Worm (Caenorhabditis elegans) whole organism, L4 larva: Measurements from ENCODE around the gene ZK622.1.

ENCODE experiments used
- F37D6.2 ChIP-seq: sonication (generic microtip); optimal IDR thresholded peaks from 2 replicates; lab custom pipeline; 2016; ENCODE audit warnings: mild to moderate bottlenecking, missing genetic modification characterization, missing compliant biosample characterization
- F49E8.2 ChIP-seq: sonication (generic microtip); optimal IDR thresholded peaks from 2 replicates; lab custom pipeline; 2016; ENCODE audit warnings: missing compliant biosample characterization, mild to moderate bottlenecking, missing genetic modification characterization, borderline replicate concordance
- T20F7.1 ChIP-seq: fragments of 200-800 bp; sonication (Bioruptor generic); optimal IDR thresholded peaks from 2 replicates; lab custom pipeline; 2018; ENCODE audit warnings: mild to moderate bottlenecking, missing genetic modification characterization, missing compliant biosample characterization
- T26A8.4 ChIP-seq: fragments of 200-800 bp; sonication (Bioruptor generic); IDR thresholded peaks from 2 replicates; pipeline ENCODE4 v1.3.6; 2022; ENCODE audit warnings: missing genetic modification characterization, missing compliant biosample characterization
- Y105C5A.15 ChIP-seq: fragments of 200-800 bp; sonication (Bioruptor generic); IDR thresholded peaks from 2 replicates; pipeline ENCODE4 v1.3.6; 2022; ENCODE audit warnings: missing genetic modification characterization, missing compliant biosample characterization
- Y48G9A.11 ChIP-seq: fragments of 200-800 bp; sonication (Bioruptor generic); IDR thresholded peaks from 2 replicates; pipeline ENCODE4 v1.3.6; 2022; ENCODE audit warnings: missing genetic modification reagents, missing genetic modification characterization, missing compliant biosample characterization
- ZK337.2 ChIP-seq: fragments of 200-800 bp; sonication (Bioruptor generic); IDR thresholded peaks from 2 replicates; pipeline ENCODE4 v1.3.6; 2022; ENCODE audit warnings: missing genetic modification reagents, missing genetic modification characterization, missing compliant biosample characterization
- ama-1 ChIP-seq: fragments of 150-350 bp; optimal IDR thresholded peaks from 2 replicates; lab custom pipeline; 2014; ENCODE audit warnings: inconsistent platforms, mixed read lengths
- ceh-20 ChIP-seq: fragments of 200-800 bp; sonication (Bioruptor generic); IDR thresholded peaks from 2 replicates; pipeline ENCODE4 v1.3.6; 2022; ENCODE audit warnings: missing genetic modification reagents, missing genetic modification characterization, missing compliant biosample characterization
- ceh-44 ChIP-seq: fragments of 200-800 bp; sonication (Bioruptor generic); IDR thresholded peaks from 2 replicates; pipeline ENCODE4 v1.3.6; 2022; ENCODE audit warnings: missing genetic modification reagents, missing genetic modification characterization, missing compliant biosample characterization
- ceh-62 ChIP-seq: sonication (generic microtip); optimal IDR thresholded peaks from 2 replicates; lab custom pipeline; 2017; ENCODE audit warnings: missing biosample characterization, missing genetic modification characterization
- ceh-82 ChIP-seq: sonication (generic microtip); optimal IDR thresholded peaks from 2 replicates; lab custom pipeline; 2017; ENCODE audit warnings: missing biosample characterization, missing genetic modification characterization
- ces-1 ChIP-seq: fragments of 150-350 bp; sonication (generic microtip); optimal IDR thresholded peaks from 4 replicates; lab custom pipeline; 2014; ENCODE audit warnings: missing biosample characterization, missing genetic modification reagents, missing genetic modification characterization
- ctbp-1 ChIP-seq: fragments of 200-800 bp; sonication (Bioruptor generic); IDR thresholded peaks from 2 replicates; pipeline ENCODE4 v1.3.6; 2022; ENCODE audit warnings: missing genetic modification reagents, missing genetic modification characterization, missing compliant biosample characterization
- dmd-6 ChIP-seq: fragments of 200-800 bp; sonication (Bioruptor generic); IDR thresholded peaks from 2 replicates; pipeline ENCODE4 v1.3.6; 2022; ENCODE audit warnings: missing genetic modification reagents, missing genetic modification characterization, missing compliant biosample characterization
- dmd-9 ChIP-seq: fragments of 200-800 bp; sonication (Bioruptor generic); IDR thresholded peaks from 2 replicates; pipeline ENCODE4 v1.3.6; 2022; ENCODE audit warnings: missing genetic modification reagents, missing genetic modification characterization, missing compliant biosample characterization
- dve-1 ChIP-seq: sonication (generic microtip); optimal IDR thresholded peaks from 2 replicates; lab custom pipeline; 2017; ENCODE audit warnings: antibody characterized with exemption, mild to moderate bottlenecking, missing genetic modification characterization, missing compliant biosample characterization; ENCODE audit not compliant: insufficient read depth
- egl-27 ChIP-seq: sonication (generic microtip); optimal IDR thresholded peaks from 3 replicates; lab custom pipeline; 2017; ENCODE audit warnings: missing biosample characterization, missing genetic modification reagents, missing genetic modification characterization
- fkh-10 ChIP-seq: fragments of 150-350 bp; optimal IDR thresholded peaks from 2 replicates; lab custom pipeline; 2014; ENCODE audit warnings: missing biosample characterization, missing genetic modification reagents, missing genetic modification characterization
- fos-1 ChIP-seq: fragments of 150-350 bp; optimal IDR thresholded peaks from 2 replicates; lab custom pipeline; 2014; ENCODE audit warnings: missing biosample characterization, missing genetic modification characterization
- gei-8 ChIP-seq: fragments of 200-800 bp; sonication (Bioruptor generic); optimal IDR thresholded peaks from 2 replicates; lab custom pipeline; 2018; ENCODE audit warnings: mild to moderate bottlenecking, missing genetic modification characterization, missing compliant biosample characterization
- hlh-11 ChIP-seq: fragments of 200-800 bp; sonication (Bioruptor generic); optimal IDR thresholded peaks from 2 replicates; lab custom pipeline; 2018; ENCODE audit warnings: mild to moderate bottlenecking, missing genetic modification characterization, missing compliant biosample characterization
- hlh-30 ChIP-seq: sonication (generic microtip); optimal IDR thresholded peaks from 2 replicates; lab custom pipeline; 2017; ENCODE audit warnings: antibody characterized with exemption, mild to moderate bottlenecking, missing genetic modification characterization, missing compliant biosample characterization; ENCODE audit not compliant: insufficient read depth
- hmg-1.1 ChIP-seq: fragments of 200-800 bp; sonication (Bioruptor generic); IDR thresholded peaks from 2 replicates; pipeline ENCODE4 v1.3.6; 2022; ENCODE audit warnings: missing genetic modification reagents, missing genetic modification characterization, missing compliant biosample characterization
- lim-7 ChIP-seq: fragments of 200-800 bp; sonication (Bioruptor generic); IDR thresholded peaks from 2 replicates; pipeline ENCODE4 v1.3.6; 2022; ENCODE audit warnings: missing genetic modification characterization, missing compliant biosample characterization
- lin-1 ChIP-seq: fragments of 200-800 bp; sonication (Bioruptor generic); IDR thresholded peaks from 2 replicates; pipeline ENCODE4 v1.3.6; 2022; ENCODE audit warnings: missing genetic modification reagents, missing genetic modification characterization, missing compliant biosample characterization
- lin-13 ChIP-seq: fragments of 150-350 bp; optimal IDR thresholded peaks from 2 replicates; lab custom pipeline; 2014; ENCODE audit warnings: missing biosample characterization, missing genetic modification reagents, missing genetic modification characterization
- lsy-2 ChIP-seq, 2 experiments: fragments of 150-350 bp in 1 of 2; sonication (generic microtip) in 1 of 2; optimal IDR thresholded peaks; 2 replicates each; lab custom pipeline; 2014 to 2017; ENCODE audit warnings: missing biosample characterization in 2 of 2, missing genetic modification characterization in 2 of 2
- madf-5 ChIP-seq, 2 experiments: fragments of 200-800 bp; sonication (Bioruptor generic); IDR thresholded peaks; 2 replicates each; pipeline ENCODE4 v1.3.6; 2022; ENCODE audit warnings: missing compliant biosample characterization in 2 of 2, missing genetic modification characterization in 2 of 2
- mdl-1 ChIP-seq, 2 experiments: fragments of 150-350 bp in 1 of 2; sonication (generic microtip) in 1 of 2; optimal IDR thresholded peaks; 2 replicates each; lab custom pipeline; 2014 to 2017; ENCODE audit warnings: missing biosample characterization in 2 of 2, missing genetic modification characterization in 2 of 2
- mdt-29 ChIP-seq: fragments of 200-800 bp; sonication (Bioruptor generic); IDR thresholded peaks from 2 replicates; pipeline ENCODE4 v1.3.6; 2022; ENCODE audit warnings: missing genetic modification reagents, missing genetic modification characterization, missing compliant biosample characterization
- mep-1 ChIP-seq: fragments of 150-350 bp; sonication (generic microtip); optimal IDR thresholded peaks from 3 replicates; lab custom pipeline; 2014; ENCODE audit warnings: missing biosample characterization, missing genetic modification characterization
- mxl-2 ChIP-seq: fragments of 200-800 bp; sonication (Bioruptor generic); conservative IDR thresholded peaks from 2 replicates; pipeline ENCODE4 v1.3.6; 2022; ENCODE audit warnings: missing genetic modification reagents, missing genetic modification characterization, missing compliant biosample characterization
- nhr-111 ChIP-seq: fragments of 200-800 bp; sonication (Bioruptor generic); optimal IDR thresholded peaks from 2 replicates; lab custom pipeline; 2018; ENCODE audit warnings: mild to moderate bottlenecking, missing genetic modification characterization, missing compliant biosample characterization
- nhr-25 ChIP-seq: sonication (generic microtip); optimal IDR thresholded peaks from 2 replicates; lab custom pipeline; 2017; ENCODE audit warnings: missing genetic modification characterization, mild to moderate bottlenecking, missing compliant biosample characterization, antibody characterized with exemption, moderate library complexity, borderline replicate concordance; ENCODE audit not compliant: insufficient read depth
- nhr-28 ChIP-seq: fragments of 150-350 bp; optimal IDR thresholded peaks from 2 replicates; lab custom pipeline; 2014; ENCODE audit warnings: missing biosample characterization, missing genetic modification characterization
- nhr-41 ChIP-seq: fragments of 200-800 bp; sonication (Bioruptor generic); IDR thresholded peaks from 2 replicates; pipeline ENCODE4 v1.3.6; 2022; ENCODE audit warnings: missing genetic modification reagents, missing genetic modification characterization, missing compliant biosample characterization
- php-3 ChIP-seq: fragments of 200-800 bp; sonication (Bioruptor generic); IDR thresholded peaks from 2 replicates; pipeline ENCODE4 v1.3.6; 2022; ENCODE audit warnings: missing genetic modification reagents, missing genetic modification characterization, missing compliant biosample characterization
- rbr-2 ChIP-seq: sonication (generic microtip); optimal IDR thresholded peaks from 2 replicates; lab custom pipeline; 2016; ENCODE audit warnings: missing genotype, missing genetic modification characterization, missing compliant biosample characterization
- sdz-12 ChIP-seq: fragments of 200-800 bp; sonication (Bioruptor generic); optimal IDR thresholded peaks from 2 replicates; lab custom pipeline; 2018; ENCODE audit warnings: mild to moderate bottlenecking, missing genetic modification characterization, missing compliant biosample characterization
- snpc-1.2 ChIP-seq: fragments of 200-800 bp; sonication (Bioruptor generic); IDR thresholded peaks from 2 replicates; pipeline ENCODE4 v1.3.6; 2022; ENCODE audit warnings: missing genetic modification reagents, missing genetic modification characterization, missing compliant biosample characterization
- spr-3 ChIP-seq: fragments of 200-800 bp; sonication (Bioruptor generic); optimal IDR thresholded peaks from 2 replicates; lab custom pipeline; 2018; ENCODE audit warnings: mild to moderate bottlenecking, missing genetic modification characterization, missing compliant biosample characterization
- tra-1 ChIP-seq: fragments of 200-800 bp; sonication (Bioruptor generic); IDR thresholded peaks from 2 replicates; pipeline ENCODE4 v1.3.6; 2022; ENCODE audit warnings: missing genetic modification reagents, missing genetic modification characterization, missing compliant biosample characterization
- unc-39 ChIP-seq: sonication (generic microtip); optimal IDR thresholded peaks from 2 replicates; lab custom pipeline; 2017; ENCODE audit warnings: missing biosample characterization, missing genetic modification characterization
- unc-62 ChIP-seq, 3 experiments: fragments of 150-350 bp in 1 of 3; sonication (generic microtip); optimal IDR thresholded peaks in 2 of 3; peaks in 1 of 3; 1 replicate in 1 of 3; 2 replicates in 2 of 3; lab custom pipeline; 2014 to 2017; ENCODE audit warnings: missing biosample characterization in 3 of 3, missing genetic modification characterization in 3 of 3, missing genetic modification reagents in 3 of 3, missing genotype in 1 of 3
- zip-11 ChIP-seq: fragments of 200-800 bp; sonication (Bioruptor generic); IDR thresholded peaks from 2 replicates; pipeline ENCODE4 v1.3.6; 2022; ENCODE audit warnings: missing genetic modification characterization, missing compliant biosample characterization
- zip-2 ChIP-seq: fragments of 150-350 bp; optimal IDR thresholded peaks from 2 replicates; lab custom pipeline; 2014; ENCODE audit warnings: missing biosample characterization, missing genetic modification characterization
- ztf-7 ChIP-seq: fragments of 150-350 bp; optimal IDR thresholded peaks from 2 replicates; lab custom pipeline; 2014; ENCODE audit warnings: missing biosample characterization, missing genetic modification characterization

Gene ZK622.1

ce11 chrII:5292226-5292752, 1.3 kb upstream of the ZK622.1 start, which contains the start of gene ZK622.4:
Gene ZK622.4, plus strand, starts transcription at chrII:5292702.
- TF ChIP-seq F49E8.2 (tag; lab: Kevin White, UChicago): peak; percentile 59
- no peak for TF ChIP-seq egl-27 (tag; lab: Kevin White, UChicago)
- TF ChIP-seq mep-1: peak; percentile 77
- TF ChIP-seq ceh-44 (GFP tag; lab: Robert Waterston, UW): peak; percentile 63
- TF ChIP-seq mdl-1 (tag; optimal IDR thresholded peaks at IDR 0.05; lab: Kevin White, UChicago): peak in 1 of 2 experiments; percentile 22
- no peak for TF ChIP-seq mxl-2 (GFP tag; lab: Robert Waterston, UW)
- TF ChIP-seq T26A8.4 (GFP tag; lab: Robert Waterston, UW): peak; percentile 76; the same call in 1 of the 2 replicates
- peak; percentile 67; the same call in 1 of the 2 replicates for TF ChIP-seq ctbp-1 (GFP tag; lab: Robert Waterston, UW)
- peak in 1 of 2 experiments; percentile 72 for TF ChIP-seq lsy-2 (tag; optimal IDR thresholded peaks at IDR 0.05; lab: Kevin White, UChicago)
- TF ChIP-seq hlh-11 (tag; lab: Kevin White, UChicago): peak; percentile 43
- TF ChIP-seq mdt-29 (GFP tag; lab: Robert Waterston, UW): peak; percentile 52; the same call in 1 of the 2 replicates
- TF ChIP-seq Y105C5A.15 (GFP tag; lab: Robert Waterston, UW): peak; percentile 91; the same call in 1 of the 2 replicates
- TF ChIP-seq nhr-28 (tag; lab: Kevin White, UChicago): peak; percentile 36
- TF ChIP-seq ztf-7 (tag; lab: Kevin White, UChicago): peak; percentile 35
- peak; percentile 57 for TF ChIP-seq hlh-30 (tag; lab: Kevin White, UChicago)
- no peak for TF ChIP-seq nhr-111 (GFP tag; lab: Kevin White, UChicago)
- TF ChIP-seq zip-2 (tag; lab: Kevin White, UChicago): peak; percentile 48
- TF ChIP-seq fos-1 (tag; lab: Kevin White, UChicago): no peak
- peak; percentile 45 for TF ChIP-seq spr-3 (GFP tag; lab: Kevin White, UChicago)
- no peak for TF ChIP-seq nhr-25 (tag; lab: Kevin White, UChicago)
- TF ChIP-seq unc-62 (GFP tag; optimal IDR thresholded peaks at IDR 0.05 in 1 of 2; lab: Kevin White, UChicago): peak in 1 of 2 experiments; percentile 28
- TF ChIP-seq unc-62 (tag; optimal IDR thresholded peaks at IDR 0.05; lab: Kevin White, UChicago): no peak
- TF ChIP-seq sdz-12 (GFP tag; lab: Kevin White, UChicago): peak; percentile 6
- peak; percentile 28 for TF ChIP-seq T20F7.1 (GFP tag; lab: Kevin White, UChicago)
- TF ChIP-seq ces-1 (GFP tag; lab: Kevin White, UChicago): no peak
- TF ChIP-seq lin-1 (GFP tag; lab: Robert Waterston, UW): 0 out of 2 replicates have a peak, but pooled peaks have one; percentile 26
- peak; percentile 41 to 80; a peak in 1 of 4 replicates for TF ChIP-seq madf-5 (GFP tag; IDR thresholded peaks at IDR 0.05; lab: Robert Waterston, UW)
- peak; percentile 58 for TF ChIP-seq ZK337.2 (GFP tag; lab: Robert Waterston, UW)
- no peak for TF ChIP-seq ama-1 (lab: Kevin White, UChicago)
- TF ChIP-seq Y48G9A.11 (GFP tag; lab: Robert Waterston, UW): 0 out of 2 replicates have a peak, but pooled peaks have one; percentile 38
- TF ChIP-seq snpc-1.2 (GFP tag; lab: Robert Waterston, UW): peak; percentile 78
- TF ChIP-seq gei-8 (GFP tag; lab: Kevin White, UChicago): peak; percentile 80
- TF ChIP-seq lim-7 (GFP tag; lab: Robert Waterston, UW): peak; percentile 96
- 0 out of 2 replicates have a peak, but pooled peaks have one; percentile 15 for TF ChIP-seq nhr-41 (GFP tag; lab: Robert Waterston, UW)
- no peak for TF ChIP-seq ceh-62
- no peak for TF ChIP-seq unc-39
- TF ChIP-seq ceh-82 (tag; lab: Kevin White, UChicago): no peak
- peak; percentile 26 for TF ChIP-seq F37D6.2
- peak; percentile 82 for TF ChIP-seq zip-11 (GFP tag; lab: Robert Waterston, UW)
- peak; percentile 69 for TF ChIP-seq tra-1 (GFP tag; lab: Robert Waterston, UW)
- peak; percentile 62 for TF ChIP-seq rbr-2 (tag; lab: Kevin White, UChicago)
- peak; percentile 33 for TF ChIP-seq lin-13
- peak; percentile 85 for TF ChIP-seq hmg-1.1 (GFP tag; lab: Robert Waterston, UW)
- TF ChIP-seq dmd-6 (GFP tag; lab: Robert Waterston, UW): peak; percentile 32; the same call in 1 of the 2 replicates
- 0 out of 2 replicates have a peak, but pooled peaks have one; percentile 29 for TF ChIP-seq dmd-9 (GFP tag; lab: Robert Waterston, UW)
- TF ChIP-seq fkh-10 (GFP tag; lab: Kevin White, UChicago): no peak
- TF ChIP-seq ceh-20 (GFP tag; lab: Robert Waterston, UW): 0 out of 2 replicates have a peak, but pooled peaks have one; percentile 30
- 0 out of 2 replicates have a peak, but pooled peaks have one; percentile 14 for TF ChIP-seq php-3 (GFP tag; lab: Robert Waterston, UW)
- TF ChIP-seq dve-1 (tag; lab: Kevin White, UChicago): peak; percentile 67
